Worm (Caenorhabditis elegans) whole organism, L4/young adult: ENCODE data around the gene T21B10.3.

ENCODE experiments used
- W03F9.2 ChIP-seq: fragments of 150-350 bp; optimal IDR thresholded peaks from 2 replicates; lab custom pipeline; 2014; ENCODE audit warnings: missing biosample characterization, missing genetic modification characterization
- dao-5 ChIP-seq: sonication (generic microtip); optimal IDR thresholded peaks from 2 replicates; lab custom pipeline; 2016; ENCODE audit warnings: missing genotype, missing genetic modification characterization, moderate library complexity, missing compliant biosample characterization
- him-1 ChIP-seq: sonication (generic microtip); optimal IDR thresholded peaks from 2 replicates; lab custom pipeline; 2016; ENCODE audit warnings: missing genotype, missing genetic modification reagents, missing genetic modification characterization, missing compliant biosample characterization

DNA sequence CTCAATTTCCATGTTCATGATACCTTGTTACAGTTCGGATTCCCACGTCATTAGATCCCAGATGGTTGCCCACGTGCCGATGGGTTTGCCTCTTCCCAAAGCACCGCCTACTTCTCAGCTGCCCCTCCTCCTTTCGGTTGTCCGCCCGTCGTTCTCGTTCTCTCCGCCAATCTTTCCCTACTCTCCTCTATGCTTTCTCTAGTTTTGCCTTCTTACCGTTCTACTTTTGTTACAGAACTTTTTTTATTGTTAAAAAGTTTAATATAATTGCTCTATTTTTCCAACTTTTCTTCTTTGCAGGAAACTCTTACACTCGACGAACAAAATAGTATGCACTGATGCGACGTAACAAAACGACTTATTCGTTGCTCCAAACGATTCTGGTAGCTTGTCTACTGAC lies 37.6 kb upstream of the T21B10.3 start, which contains the start of gene lat-1:
- no peak for TF ChIP-seq him-1 (tag; lab: Kevin White, UChicago)
- TF ChIP-seq dao-5 (tag; lab: Kevin White, UChicago): no peak
- TF ChIP-seq W03F9.2 (tag; lab: Kevin White, UChicago): no peak
